Worm (Caenorhabditis elegans): ENCODE measurements around the gene decr-1.3.

The decr-1.3 gene

DNA sequence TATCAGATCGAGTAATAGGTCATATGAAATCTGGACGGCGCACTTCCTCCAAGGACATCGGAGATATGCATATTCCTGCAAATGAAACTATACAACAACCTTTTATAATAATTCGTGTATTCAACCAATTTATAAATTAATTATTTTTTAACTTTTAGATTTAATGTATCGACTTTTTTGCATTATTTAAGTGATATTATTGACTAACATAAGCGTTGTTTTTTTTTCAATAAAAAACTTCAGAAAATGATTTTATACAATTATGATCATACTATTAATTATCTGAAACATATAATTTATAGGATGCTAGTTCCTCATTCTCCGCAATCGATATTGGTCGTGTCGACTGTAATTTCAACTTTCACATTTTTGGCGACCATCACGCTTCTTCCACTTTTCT is 30.7 kb upstream of the decr-1.3 start, which contains the start of gene col-76:
Gene col-76, plus strand, starts transcription at position 301 of the 400 bp plus-strand sequence.
- TF ChIP-seq nhr-237 (tag; optimal IDR thresholded peaks at IDR 0.05) (no peak), unc-39 (tag; optimal IDR thresholded peaks at IDR 0.05) (no peak), Y55F3AM.14 (GFP tag; optimal IDR thresholded peaks at IDR 0.05) (no peak), elt-3 (tag; optimal IDR thresholded peaks at IDR 0.05) (no peak), ceh-16 (tag; optimal IDR thresholded peaks at IDR 0.05) (no peak), zag-1 (tag; optimal IDR thresholded peaks at IDR 0.05) (no peak), sem-4 (tag; optimal IDR thresholded peaks at IDR 0.05) (no peak), dmd-4 (tag; optimal IDR thresholded peaks at IDR 0.05) (no peak), gmeb-1 (tag; optimal IDR thresholded peaks at IDR 0.05) (no peak)

- peak; percentile 88 for TF ChIP-seq blmp-1 (tag; optimal IDR thresholded peaks at IDR 0.05; ENCODE audit: insufficient read depth)
- TF ChIP-seq sma-3 (GFP tag; optimal IDR thresholded peaks at IDR 0.05), result no peak
These were observed 26.5 kb upstream of the decr-1.3 start for ce11 chrII:8199803-8200202.

DNA sequence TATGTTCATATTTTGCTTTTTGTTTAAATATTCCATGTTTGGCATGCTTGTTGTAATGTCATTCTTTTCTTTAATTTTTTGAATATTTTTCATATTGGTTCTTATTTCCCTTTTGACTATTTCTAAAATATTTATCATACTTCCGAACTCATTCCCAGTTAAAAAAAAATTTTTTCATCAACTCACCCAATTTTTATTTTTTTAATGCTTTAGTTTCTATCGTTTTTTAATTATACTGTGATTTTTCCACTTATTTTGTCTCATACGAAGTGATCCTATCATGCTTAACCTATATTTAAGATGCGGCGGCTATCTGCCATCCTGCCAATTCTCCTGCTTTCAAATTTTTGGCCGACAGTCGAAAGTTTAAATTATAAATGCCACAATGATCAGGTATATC is 25.2 kb upstream of the decr-1.3 start, which contains the start of gene qua-1:
Gene qua-1, plus strand, starts transcription at position 301 of the 400 bp plus-strand sequence.
- TF ChIP-seq fos-1 (tag; optimal IDR thresholded peaks at IDR 0.05) (no peak), nhr-10 (tag; optimal IDR thresholded peaks at IDR 0.05) (no peak)

- TF ChIP-seq F13H6.1 (tag; optimal IDR thresholded peaks at IDR 0.05) (no peak), mab-5 (tag; optimal IDR thresholded peaks at IDR 0.05) (no peak), elt-1 (tag; optimal IDR thresholded peaks at IDR 0.05) (no peak), nhr-237 (tag; optimal IDR thresholded peaks at IDR 0.05) (no peak)
These were observed 20.6 kb upstream of the decr-1.3 start for ce11 chrII:8193922-8194321.

- TF ChIP-seq elt-3 (tag; optimal IDR thresholded peaks at IDR 0.05), result no peak
- TF ChIP-seq nhr-21 (tag; optimal IDR thresholded peaks at IDR 0.05), result no peak
- TF ChIP-seq ztf-1 (GFP tag; conservative IDR thresholded peaks at IDR 0.05), result no peak
These were observed 19.8 kb upstream of the decr-1.3 start, which contains the start of gene T05C12.9 for ce11 chrII:8193126-8193525. TSS of gene T05C12.9 (minus strand) at chrII:8193226.

DNA sequence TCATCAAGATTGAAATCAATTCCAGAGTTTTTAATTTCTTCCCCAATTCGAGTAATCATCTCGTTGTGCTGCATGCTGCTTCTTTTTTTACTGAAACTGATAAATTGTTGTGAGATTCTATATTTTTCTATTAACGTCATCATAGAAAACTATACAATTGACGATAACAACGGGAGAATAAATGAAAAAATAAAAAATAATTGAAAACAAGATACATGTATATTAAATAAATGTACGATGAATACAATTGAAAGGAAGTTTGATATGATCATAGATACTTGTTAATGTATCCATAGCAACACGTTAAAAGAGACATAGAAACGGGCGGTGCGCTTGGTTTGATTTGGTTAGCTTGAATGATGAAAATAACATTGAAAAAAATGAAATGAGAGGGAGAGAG is 17.1 kb upstream of the decr-1.3 start, which contains the start of gene T05C12.8:
Gene T05C12.8, minus strand, starts transcription at position 101 of the 400 bp plus-strand sequence.
- TF ChIP-seq nhr-23 (tag; optimal IDR thresholded peaks at IDR 0.05) (no peak), unc-39 (tag; optimal IDR thresholded peaks at IDR 0.05) (no peak), R02D3.7 (tag; optimal IDR thresholded peaks at IDR 0.05) (no peak), nhr-11 (tag; optimal IDR thresholded peaks at IDR 0.05) (no peak), nhr-6 (tag; optimal IDR thresholded peaks at IDR 0.05) (no peak), ceh-82 (tag; optimal IDR thresholded peaks at IDR 0.05) (no peak), nhr-237 (tag; optimal IDR thresholded peaks at IDR 0.05) (no peak), mbf-1 (tag; optimal IDR thresholded peaks at IDR 0.05) (no peak), mab-5 (tag; optimal IDR thresholded peaks at IDR 0.05) (no peak), sma-9 (GFP tag; optimal IDR thresholded peaks at IDR 0.05) (no peak), sma-9 (tag; optimal IDR thresholded peaks at IDR 0.05) (no peak)

DNA sequence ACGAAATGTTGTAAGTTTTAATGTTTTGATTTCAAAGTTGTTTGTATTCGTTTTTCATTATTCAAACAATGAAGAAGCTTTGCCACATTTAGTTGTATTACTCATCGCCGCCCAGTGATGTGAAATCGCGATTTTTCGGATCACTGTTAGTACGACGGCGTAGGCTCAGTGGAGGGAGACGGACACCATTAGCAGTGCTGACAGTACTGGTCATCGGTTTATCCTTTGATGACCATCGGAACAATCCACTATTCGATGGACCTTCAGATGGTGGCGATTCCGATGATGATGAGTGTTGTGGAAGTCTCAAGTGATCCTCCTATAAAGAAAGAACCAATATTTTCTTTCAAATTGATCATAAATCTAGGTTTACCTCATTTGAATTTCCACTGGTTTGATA is 14.2 kb upstream of the decr-1.3 start:
- TF ChIP-seq egl-27 (tag; optimal IDR thresholded peaks at IDR 0.05), result no peak
- TF ChIP-seq elt-1 (tag; optimal IDR thresholded peaks at IDR 0.05), result no peak

- peak; percentile 16 for TF ChIP-seq elt-1 (tag; optimal IDR thresholded peaks at IDR 0.05)
- no peak for TF ChIP-seq peb-1 (tag; optimal IDR thresholded peaks at IDR 0.05)
- peak; percentile 84 for TF ChIP-seq nhr-237 (tag; optimal IDR thresholded peaks at IDR 0.05)
- peak; percentile 85 for TF ChIP-seq nhr-10 (tag; optimal IDR thresholded peaks at IDR 0.05)
- peak; percentile 98 for TF ChIP-seq lin-11 (tag; optimal IDR thresholded peaks at IDR 0.05)
- TF ChIP-seq R02D3.7 (tag; optimal IDR thresholded peaks at IDR 0.05), result peak; percentile 83
- TF ChIP-seq lin-39 (tag; optimal IDR thresholded peaks at IDR 0.05), result no peak
- peak; percentile 99 for TF ChIP-seq crh-2 (tag; optimal IDR thresholded peaks at IDR 0.05)
- TF ChIP-seq ztf-11 (tag; optimal IDR thresholded peaks at IDR 0.05), result peak; percentile 51
- TF ChIP-seq sma-9 (GFP tag; optimal IDR thresholded peaks at IDR 0.05), result peak; percentile 98
- TF ChIP-seq sma-9 (tag; optimal IDR thresholded peaks at IDR 0.05), result no peak
- TF ChIP-seq alr-1 (tag; optimal IDR thresholded peaks at IDR 0.05), result peak; percentile 9
- no peak for TF ChIP-seq nhr-23 (tag; optimal IDR thresholded peaks at IDR 0.05)
- TF ChIP-seq lsy-2 (tag; optimal IDR thresholded peaks at IDR 0.05), result peak; percentile 99 to 100
- TF ChIP-seq dmd-4 (tag; optimal IDR thresholded peaks at IDR 0.05), result peak; percentile 41
- peak; percentile 71 for TF ChIP-seq Y55F3AM.14 (GFP tag; optimal IDR thresholded peaks at IDR 0.05)
- TF ChIP-seq snpc-4 (tag; optimal IDR thresholded peaks at IDR 0.05), result peak; percentile 90
- peak; percentile 94 for TF ChIP-seq zag-1 (tag; optimal IDR thresholded peaks at IDR 0.05)
- TF ChIP-seq mbf-1 (tag; optimal IDR thresholded peaks at IDR 0.05), result peak; percentile 50
- peak; percentile 90 for TF ChIP-seq fos-1 (tag; optimal IDR thresholded peaks at IDR 0.05)
- peak; percentile 63 for TF ChIP-seq skn-1 (tag; optimal IDR thresholded peaks at IDR 0.05)
- TF ChIP-seq nhr-129 (tag; optimal IDR thresholded peaks at IDR 0.05), result peak; percentile 94
- peak; percentile 99 for TF ChIP-seq nhr-25 (tag; optimal IDR thresholded peaks at IDR 0.05)
- peak; percentile 98 for TF ChIP-seq ztf-4 (tag; optimal IDR thresholded peaks at IDR 0.05)
These were observed 11.7 kb upstream of the decr-1.3 start, which contains the start of the genes mig-5 and cct-1 for ce11 chrII:8185016-8185493. TSS of gene mig-5 (minus strand) at chrII:8185023. TSS of gene cct-1 (plus strand) at chrII:8185443.
